Worm (Caenorhabditis elegans) whole organism, young adult: ENCODE measurements around the gene F23G4.1.

Experiments used
- B0035.1 ChIP-seq: sonication (generic microtip); optimal IDR thresholded peaks from 2 replicates; lab custom pipeline; 2016; ENCODE audit warnings: missing genetic modification characterization, mild to moderate bottlenecking, missing compliant biosample characterization, missing genotype, missing genetic modification reagents
- D2030.7 ChIP-seq: fragments of 200-800 bp; sonication (Bioruptor generic); IDR thresholded peaks from 2 replicates; pipeline ENCODE4 v1.3.6; 2022; ENCODE audit warnings: missing genetic modification reagents, missing genetic modification characterization, missing compliant biosample characterization
- F37B4.10 ChIP-seq: fragments of 200-800 bp; sonication (Bioruptor generic); IDR thresholded peaks from 2 replicates; pipeline ENCODE4 v1.3.6; 2022; ENCODE audit warnings: missing genetic modification characterization, missing compliant biosample characterization
- F39B2.1 ChIP-seq: fragments of 200-800 bp; sonication (Bioruptor generic); IDR thresholded peaks from 2 replicates; pipeline ENCODE4 v1.3.6; 2022; ENCODE audit warnings: missing genetic modification reagents, missing genetic modification characterization, missing compliant biosample characterization
- F55B11.4 ChIP-seq: sonication (generic microtip); optimal IDR thresholded peaks from 2 replicates; lab custom pipeline; 2016; ENCODE audit warnings: missing compliant biosample characterization, missing genetic modification characterization, borderline replicate concordance; ENCODE audit not compliant: insufficient read depth
- K11D2.4 ChIP-seq: fragments of 200-800 bp; sonication (Bioruptor generic); IDR thresholded peaks from 2 replicates; pipeline ENCODE4 v1.3.6; 2022; ENCODE audit warnings: missing genetic modification reagents, missing genetic modification characterization, missing compliant biosample characterization
- Y53F4B.3 ChIP-seq: fragments of 200-800 bp; sonication (Bioruptor generic); IDR thresholded peaks from 2 replicates; pipeline ENCODE4 v1.3.6; 2022; ENCODE audit warnings: missing genetic modification reagents, missing genetic modification characterization, missing compliant biosample characterization
- Y53G8AR.9 ChIP-seq: fragments of 200-800 bp; sonication (Bioruptor generic); conservative IDR thresholded peaks from 2 replicates; pipeline ENCODE4 v1.3.6; 2022; ENCODE audit warnings: missing genetic modification reagents, missing genetic modification characterization, missing compliant biosample characterization
- Y79H2A.3 ChIP-seq: fragments of 200-800 bp; sonication (Bioruptor generic); conservative IDR thresholded peaks from 2 replicates; pipeline ENCODE4 v1.3.6; 2022; ENCODE audit warnings: missing genetic modification reagents, missing genetic modification characterization, missing compliant biosample characterization
- aptf-2 ChIP-seq: fragments of 200-800 bp; sonication (Bioruptor generic); conservative IDR thresholded peaks from 2 replicates; pipeline ENCODE4 v1.3.6; 2022; ENCODE audit warnings: missing genetic modification reagents, missing genetic modification characterization, missing compliant biosample characterization
- aptf-3 ChIP-seq: fragments of 200-800 bp; sonication (Bioruptor generic); IDR thresholded peaks from 2 replicates; pipeline ENCODE4 v1.3.6; 2022; ENCODE audit warnings: missing genetic modification characterization, missing compliant biosample characterization
- attf-6 ChIP-seq: fragments of 200-800 bp; sonication (Bioruptor generic); IDR thresholded peaks from 2 replicates; pipeline ENCODE4 v1.3.6; 2022; ENCODE audit warnings: missing genetic modification reagents, missing genetic modification characterization, missing compliant biosample characterization
- bed-1 ChIP-seq: fragments of 200-800 bp; sonication (Bioruptor generic); IDR thresholded peaks from 2 replicates; pipeline ENCODE4 v1.3.6; 2022; ENCODE audit warnings: missing genetic modification reagents, missing genetic modification characterization, missing compliant biosample characterization
- ccch-3 ChIP-seq: fragments of 200-800 bp; sonication (Bioruptor generic); optimal IDR thresholded peaks from 2 replicates; lab custom pipeline; 2018; ENCODE audit warnings: mild to moderate bottlenecking, missing genetic modification characterization, missing compliant biosample characterization
- ceh-100 ChIP-seq: fragments of 200-800 bp; sonication (Bioruptor generic); IDR thresholded peaks from 2 replicates; pipeline ENCODE4 v1.3.6; 2022; ENCODE audit warnings: missing genetic modification reagents, missing genetic modification characterization, missing compliant biosample characterization
- ceh-40 ChIP-seq: fragments of 200-800 bp; sonication (Bioruptor generic); IDR thresholded peaks from 2 replicates; pipeline ENCODE4 v1.3.6; 2022; ENCODE audit warnings: missing genetic modification characterization, missing compliant biosample characterization
- die-1 ChIP-seq: sonication (generic microtip); optimal IDR thresholded peaks from 2 replicates; lab custom pipeline; 2016; ENCODE audit warnings: missing genotype, mild to moderate bottlenecking, missing genetic modification characterization, missing compliant biosample characterization
- egl-44 ChIP-seq: fragments of 200-800 bp; sonication (Bioruptor generic); IDR thresholded peaks from 2 replicates; pipeline ENCODE4 v1.3.6; 2022; ENCODE audit warnings: missing genetic modification reagents, missing genetic modification characterization, missing compliant biosample characterization
- him-1 ChIP-seq: sonication (generic microtip); optimal IDR thresholded peaks from 2 replicates; lab custom pipeline; 2016; ENCODE audit warnings: missing genotype, missing genetic modification reagents, missing genetic modification characterization, missing compliant biosample characterization
- hmg-20 ChIP-seq: fragments of 200-800 bp; sonication (Bioruptor generic); IDR thresholded peaks from 2 replicates; pipeline ENCODE4 v1.3.6; 2022; ENCODE audit warnings: missing genetic modification reagents, missing genetic modification characterization, missing compliant biosample characterization
- hsf-1 ChIP-seq: fragments of 200-800 bp; sonication (Bioruptor generic); IDR thresholded peaks from 2 replicates; pipeline ENCODE4 v1.3.6; 2022; ENCODE audit warnings: missing genetic modification reagents, missing genetic modification characterization, missing compliant biosample characterization
- let-526 ChIP-seq: fragments of 200-800 bp; sonication (Bioruptor generic); IDR thresholded peaks from 2 replicates; pipeline ENCODE4 v1.3.6; 2022; ENCODE audit warnings: missing genetic modification reagents, missing genetic modification characterization, missing compliant biosample characterization
- let-607 ChIP-seq, 2 experiments: fragments of 200-800 bp in 1 of 2; sonication (Bioruptor generic) in 1 of 2; sonication (generic microtip) in 1 of 2; optimal IDR thresholded peaks; 2 replicates each; lab custom pipeline; 2016 to 2018; ENCODE audit warnings: mild to moderate bottlenecking in 2 of 2, missing compliant biosample characterization in 2 of 2, missing genetic modification characterization in 2 of 2, moderate library complexity in 2 of 2, missing genotype in 1 of 2
- lin-26 ChIP-seq: fragments of 200-800 bp; sonication (Bioruptor generic); IDR thresholded peaks from 2 replicates; pipeline ENCODE4 v1.3.6; 2022; ENCODE audit warnings: missing genetic modification reagents, missing genetic modification characterization, missing compliant biosample characterization
- madf-10 ChIP-seq: sonication (generic microtip); optimal IDR thresholded peaks from 2 replicates; lab custom pipeline; 2016; ENCODE audit warnings: mild to moderate bottlenecking, missing genetic modification characterization, missing compliant biosample characterization
- madf-3 ChIP-seq: fragments of 200-800 bp; sonication (Bioruptor generic); IDR thresholded peaks from 2 replicates; pipeline ENCODE4 v1.3.6; 2022; ENCODE audit warnings: missing genetic modification reagents, missing genetic modification characterization, missing compliant biosample characterization
- nfyb-1 ChIP-seq: fragments of 200-800 bp; sonication (Bioruptor generic); IDR thresholded peaks from 2 replicates; pipeline ENCODE4 v1.3.6; 2022; ENCODE audit warnings: missing genetic modification reagents, missing genetic modification characterization, missing compliant biosample characterization
- nhr-90 ChIP-seq: sonication (generic microtip); optimal IDR thresholded peaks from 2 replicates; lab custom pipeline; 2016; ENCODE audit warnings: missing genotype, mild to moderate bottlenecking, missing genetic modification characterization, missing compliant biosample characterization
- pha-4 ChIP-seq: fragments of 150-350 bp; sonication (generic microtip); optimal IDR thresholded peaks from 2 replicates; lab custom pipeline; 2014; ENCODE audit warnings: missing biosample characterization, missing genetic modification reagents, missing genetic modification characterization
- rpc-1 ChIP-seq, 2 experiments: fragments of 150-350 bp in 1 of 2; sonication (generic microtip) in 1 of 2; optimal IDR thresholded peaks; 2 replicates each; lab custom pipeline; 2014 to 2018; ENCODE audit warnings: missing biosample characterization in 1 of 2, missing genetic modification characterization in 1 of 2, missing genetic modification reagents in 1 of 2, missing genotype in 1 of 2
- snpc-1.3 ChIP-seq: sonication (generic microtip); optimal IDR thresholded peaks from 2 replicates; lab custom pipeline; 2017; ENCODE audit warnings: missing genetic modification characterization, mild to moderate bottlenecking, missing compliant biosample characterization, antibody characterized with exemption, moderate library complexity, missing genotype, missing genetic modification reagents; ENCODE audit not compliant: insufficient read depth
- snpc-3.4 ChIP-seq: sonication (generic microtip); optimal IDR thresholded peaks from 2 replicates; lab custom pipeline; 2017; ENCODE audit warnings: missing genetic modification characterization, mild to moderate bottlenecking, missing compliant biosample characterization, antibody characterized with exemption, moderate library complexity, missing genotype, missing genetic modification reagents
- somi-1 ChIP-seq: fragments of 200-800 bp; sonication (Bioruptor generic); optimal IDR thresholded peaks from 2 replicates; lab custom pipeline; 2018; ENCODE audit warnings: mild to moderate bottlenecking, missing genetic modification characterization, missing compliant biosample characterization
- sptf-2 ChIP-seq: fragments of 200-800 bp; sonication (Bioruptor generic); optimal IDR thresholded peaks from 2 replicates; lab custom pipeline; 2018; ENCODE audit warnings: mild to moderate bottlenecking, missing genetic modification characterization, missing compliant biosample characterization
- tbx-9 ChIP-seq: sonication (generic microtip); optimal IDR thresholded peaks from 2 replicates; lab custom pipeline; 2016; ENCODE audit warnings: borderline replicate concordance, missing genetic modification characterization, inconsistent platforms, missing compliant biosample characterization
- unc-130 ChIP-seq: sonication (generic microtip); optimal IDR thresholded peaks from 2 replicates; lab custom pipeline; 2016; ENCODE audit warnings: missing genetic modification reagents, missing genetic modification characterization, missing compliant biosample characterization
- zfh-2 ChIP-seq: fragments of 200-800 bp; sonication (Bioruptor generic); conservative IDR thresholded peaks from 2 replicates; pipeline ENCODE4 v1.3.6; 2022; ENCODE audit warnings: missing genetic modification reagents, missing genetic modification characterization, missing compliant biosample characterization
- ztf-26 ChIP-seq: sonication (generic microtip); optimal IDR thresholded peaks from 2 replicates; lab custom pipeline; 2017; ENCODE audit warnings: missing genetic modification characterization, missing compliant biosample characterization
- ztf-28 ChIP-seq: fragments of 200-800 bp; sonication (Bioruptor generic); IDR thresholded peaks from 2 replicates; pipeline ENCODE4 v1.3.6; 2022; ENCODE audit warnings: missing genetic modification reagents, missing genetic modification characterization, missing compliant biosample characterization

The F23G4.1 gene

ce11 chrX:6593178-6593786 is 9.7 kb downstream of the F23G4.1 start (continued):
- TF ChIP-seq F39B2.1 (0 out of 2 replicates have a peak, but pooled peaks have one; percentile 66), let-526 (GFP tag; lab: Robert Waterston, UW) (peak; percentile 45; the same call in 1 of the 2 replicates), hsf-1 (GFP tag; lab: Robert Waterston, UW) (peak; percentile 47; the same call in 1 of the 2 replicates), egl-44 (GFP tag; lab: Robert Waterston, UW) (peak; percentile 93), K11D2.4 (GFP tag; lab: Robert Waterston, UW) (peak; percentile 71), bed-1 (0 out of 2 replicates have a peak, but pooled peaks have one; percentile 7), F55B11.4 (tag; lab: Kevin White, UChicago) (no peak), zfh-2 (no peak), somi-1 (GFP tag; lab: Kevin White, UChicago) (peak; percentile 62), let-607 (tag; optimal IDR thresholded peaks at IDR 0.05; lab: Kevin White, UChicago) (peak in 1 of 2 experiments; percentile 36)

DNA sequence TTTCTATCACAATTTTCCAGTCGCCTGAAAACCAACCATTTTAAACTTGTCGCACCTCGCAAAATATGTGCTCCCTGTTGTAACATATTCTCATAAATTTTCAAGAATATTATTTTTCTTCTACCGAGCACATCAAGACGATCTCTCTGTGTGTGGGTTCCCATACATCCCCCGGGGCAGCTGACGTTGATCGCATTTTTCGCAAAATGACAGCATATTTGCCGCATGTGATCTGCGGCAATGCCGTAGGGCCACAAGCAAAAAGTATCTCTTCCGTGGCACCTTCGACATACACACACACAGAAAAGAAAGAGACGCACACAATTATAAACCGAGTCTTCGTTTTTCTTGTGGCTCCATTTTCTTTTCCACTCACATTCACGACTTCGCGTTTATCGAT is 11.3 kb downstream of the F23G4.1 start:
- TF ChIP-seq tbx-9 (tag; lab: Kevin White, UChicago) (no peak), hsf-1 (GFP tag; lab: Robert Waterston, UW) (no peak), rpc-1 (optimal IDR thresholded peaks at IDR 0.05; lab: Kevin White, UChicago) (no peak), rpc-1 (tag; optimal IDR thresholded peaks at IDR 0.05; lab: Kevin White, UChicago) (no peak), ztf-28 (GFP tag; lab: Robert Waterston, UW) (no peak), pha-4 (no peak), nfyb-1 (no peak), snpc-3.4 (no peak), egl-44 (GFP tag; lab: Robert Waterston, UW) (no peak), die-1 (tag; lab: Kevin White, UChicago) (no peak), sptf-2 (GFP tag; lab: Kevin White, UChicago) (no peak), snpc-1.3 (tag; lab: Kevin White, UChicago) (no peak), unc-130 (GFP tag; lab: Kevin White, UChicago) (no peak)

- TF ChIP-seq D2030.7 (GFP tag; lab: Robert Waterston, UW) (no peak), hsf-1 (GFP tag; lab: Robert Waterston, UW) (no peak), egl-44 (GFP tag; lab: Robert Waterston, UW) (no peak), ccch-3 (GFP tag; lab: Kevin White, UChicago) (no peak), die-1 (tag; lab: Kevin White, UChicago) (no peak), ceh-40 (GFP tag; lab: Robert Waterston, UW) (no peak), madf-3 (GFP tag; lab: Robert Waterston, UW) (no peak), sptf-2 (GFP tag; lab: Kevin White, UChicago) (no peak), F37B4.10 (no peak), B0035.1 (no peak), Y79H2A.3 (GFP tag; lab: Robert Waterston, UW) (no peak), aptf-2 (GFP tag; lab: Robert Waterston, UW) (no peak), lin-26 (GFP tag; lab: Robert Waterston, UW) (no peak), aptf-3 (GFP tag; lab: Robert Waterston, UW) (no peak), let-607 (tag; optimal IDR thresholded peaks at IDR 0.05; lab: Kevin White, UChicago) (no peak), unc-130 (GFP tag; lab: Kevin White, UChicago) (no peak)
- TF ChIP-seq, all 124 proteins: peak for 0
Observed at ce11 chrX:6588495-6588894, 14.5 kb downstream of the F23G4.1 start, which contains the start of gene fbxl-4. Gene fbxl-4 (plus strand): TSS chrX:6588795.

DNA sequence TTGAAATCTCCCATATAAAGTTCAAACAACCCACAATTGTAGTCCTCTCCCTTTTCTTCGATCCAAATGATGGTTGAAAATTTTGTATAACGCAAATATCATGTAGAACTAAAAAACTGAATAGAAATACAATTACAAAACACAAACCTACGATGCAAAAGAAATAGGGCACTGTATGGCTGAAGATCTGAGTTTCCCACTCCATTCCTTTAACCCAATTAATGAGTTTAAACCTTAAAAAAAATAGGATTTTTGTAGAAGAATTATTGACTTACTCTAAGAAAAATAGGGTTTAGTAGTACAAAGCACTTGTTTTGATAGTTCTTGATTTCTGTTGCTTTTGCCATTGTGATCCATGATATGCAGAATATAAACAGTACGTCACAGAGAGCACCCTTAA is 19.6 kb downstream of the F23G4.1 start:
- TF ChIP-seq him-1 (tag; lab: Kevin White, UChicago) (no peak), attf-6 (GFP tag; lab: Robert Waterston, UW) (no peak), lin-26 (GFP tag; lab: Robert Waterston, UW) (no peak), madf-10 (tag; lab: Kevin White, UChicago) (no peak), Y53F4B.3 (GFP tag; lab: Robert Waterston, UW) (no peak), snpc-3.4 (no peak), nhr-90 (tag; lab: Kevin White, UChicago) (no peak), hmg-20 (GFP tag; lab: Robert Waterston, UW) (no peak), ztf-26 (no peak), ceh-100 (GFP tag; lab: Robert Waterston, UW) (no peak), F55B11.4 (tag; lab: Kevin White, UChicago) (no peak), Y53G8AR.9 (GFP tag; lab: Robert Waterston, UW) (no peak)
